Worm (Caenorhabditis elegans) whole organism, L1 larva: ENCODE results near the gene mboa-1.
"Not testable (repeated sequence)": the region's sequence is repeated elsewhere in the genome, so short reads cannot be mapped to it uniquely, and the experiment has no call there.

Source experiments
- ama-1 ChIP-seq: fragments of 150-350 bp; optimal IDR thresholded peaks from 2 replicates; lab custom pipeline; 2014
- ceh-82 ChIP-seq, 3 experiments: fragments of 150-350 bp in 1 of 3; sonication (generic microtip) in 2 of 3; optimal IDR thresholded peaks; 2 replicates each; lab custom pipeline; 2014 to 2017; ENCODE audit warnings: missing biosample characterization in 3 of 3, missing genetic modification characterization in 3 of 3
- egl-27 ChIP-seq, 2 experiments: fragments of 150-350 bp in 1 of 2; sonication (generic microtip); optimal IDR thresholded peaks; 3 replicates each; lab custom pipeline; 2017 to 2018; ENCODE audit warnings: missing biosample characterization in 2 of 2, missing genetic modification characterization in 2 of 2, missing genetic modification reagents in 2 of 2
- lin-13 ChIP-seq: fragments of 150-350 bp; optimal IDR thresholded peaks from 2 replicates; lab custom pipeline; 2014; ENCODE audit warnings: missing biosample characterization, missing genetic modification reagents, missing genetic modification characterization
- lin-39 ChIP-seq: fragments of 150-350 bp; optimal IDR thresholded peaks from 2 replicates; lab custom pipeline; 2014; ENCODE audit warnings: missing biosample characterization, missing genetic modification reagents, missing genetic modification characterization
- nhr-12 ChIP-seq: sonication (generic microtip); optimal IDR thresholded peaks from 2 replicates; lab custom pipeline; 2017; ENCODE audit warnings: missing biosample characterization, missing genetic modification characterization
- nhr-237 ChIP-seq: fragments of 150-350 bp; optimal IDR thresholded peaks from 2 replicates; lab custom pipeline; 2014; ENCODE audit warnings: missing biosample characterization, missing genetic modification characterization
- nhr-71 ChIP-seq: sonication (generic microtip); optimal IDR thresholded peaks from 2 replicates; lab custom pipeline; 2016; ENCODE audit warnings: mild to moderate bottlenecking, missing genetic modification characterization, moderate library complexity, missing compliant biosample characterization
- nhr-76 ChIP-seq: sonication (generic microtip); optimal IDR thresholded peaks from 2 replicates; lab custom pipeline; 2017; ENCODE audit warnings: missing biosample characterization, missing genetic modification characterization
- vab-15 ChIP-seq: sonication (generic microtip); optimal IDR thresholded peaks from 2 replicates; lab custom pipeline; 2017; ENCODE audit warnings: missing genotype, mild to moderate bottlenecking, missing genetic modification characterization, missing compliant biosample characterization
- zip-4 ChIP-seq: fragments of 200-800 bp; sonication (Bioruptor generic); optimal IDR thresholded peaks from 2 replicates; lab custom pipeline; 2018; ENCODE audit warnings: mild to moderate bottlenecking, missing genetic modification characterization, moderate library complexity, missing compliant biosample characterization

DNA sequence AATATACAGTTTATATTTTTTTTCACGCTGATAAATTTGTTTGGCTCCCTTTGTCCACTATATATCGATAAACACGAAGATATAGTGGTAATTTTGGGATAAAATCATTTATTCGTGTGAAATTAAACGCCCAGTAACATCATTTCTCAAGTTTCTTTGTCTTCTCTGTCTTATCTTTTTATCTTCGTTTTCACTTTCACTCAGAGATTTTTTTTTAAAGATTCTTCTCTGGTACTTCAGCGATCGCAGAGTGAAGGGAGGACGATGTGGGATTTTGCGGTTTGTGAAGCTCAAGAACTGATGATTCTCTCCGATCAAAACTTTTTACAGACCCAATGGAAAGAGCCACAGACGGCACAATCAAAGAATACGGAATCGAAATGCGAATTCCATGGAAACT lies 31.8 kb downstream of the mboa-1 start, which contains the start of gene T27A8.3:
- not testable (repeated sequence) for TF ChIP-seq ceh-82 (tag; optimal IDR thresholded peaks at IDR 0.05; lab: Kevin White, UChicago); lin-13 (GFP tag; lab: Kevin White, UChicago); egl-27 (tag; optimal IDR thresholded peaks at IDR 0.05; lab: Kevin White, UChicago); nhr-71 (tag; lab: Kevin White, UChicago); nhr-76 (tag; lab: Kevin White, UChicago); ama-1 (lab: Kevin White, UChicago); lin-39 (tag; lab: Kevin White, UChicago); zip-4 (GFP tag; lab: Kevin White, UChicago); nhr-12 (tag; lab: Kevin White, UChicago); nhr-237 (tag; lab: Kevin White, UChicago); vab-15 (tag; lab: Kevin White, UChicago)
